Worm (Caenorhabditis elegans) whole organism, late embryonic: ENCODE results near the gene cct-1.

ENCODE experiments used
- C08G9.2 ChIP-seq: sonication (generic microtip); optimal IDR thresholded peaks from 2 replicates; lab custom pipeline; 2016; ENCODE audit warnings: mild to moderate bottlenecking, missing genetic modification characterization, moderate library complexity, missing compliant biosample characterization
- C38D4.7 ChIP-seq: fragments of 200-800 bp; sonication (Bioruptor generic); optimal IDR thresholded peaks from 2 replicates; lab custom pipeline; 2018; ENCODE audit warnings: mild to moderate bottlenecking, missing genetic modification characterization, moderate library complexity, missing compliant biosample characterization
- F13H6.1 ChIP-seq: sonication (generic microtip); optimal IDR thresholded peaks from 2 replicates; lab custom pipeline; 2016; ENCODE audit warnings: missing genetic modification characterization, missing compliant biosample characterization
- K02D7.2 ChIP-seq: sonication (generic microtip); optimal IDR thresholded peaks from 2 replicates; lab custom pipeline; 2017; ENCODE audit warnings: mild to moderate bottlenecking, missing genetic modification characterization, missing compliant biosample characterization
- K09A11.1 ChIP-seq: sonication (generic microtip); optimal IDR thresholded peaks from 2 replicates; lab custom pipeline; 2017; ENCODE audit warnings: antibody characterized with exemption, mild to moderate bottlenecking, missing genetic modification characterization, missing compliant biosample characterization; ENCODE audit not compliant: insufficient read depth
- T23F11.4 ChIP-seq: fragments of 200-800 bp; sonication (Bioruptor generic); optimal IDR thresholded peaks from 2 replicates; lab custom pipeline; 2018; ENCODE audit warnings: mild to moderate bottlenecking, missing genetic modification characterization, missing compliant biosample characterization
- Y22D7AL.16 ChIP-seq: sonication (generic microtip); optimal IDR thresholded peaks from 2 replicates; lab custom pipeline; 2016; ENCODE audit warnings: missing genetic modification characterization, missing compliant biosample characterization
- ceh-14 ChIP-seq: sonication (generic microtip); optimal IDR thresholded peaks from 2 replicates; lab custom pipeline; 2016; ENCODE audit warnings: missing genotype, missing genetic modification characterization, missing compliant biosample characterization
- ceh-18 ChIP-seq: sonication (generic microtip); optimal IDR thresholded peaks from 2 replicates; lab custom pipeline; 2016; ENCODE audit warnings: missing genetic modification characterization, missing compliant biosample characterization
- ceh-19 ChIP-seq: fragments of 200-800 bp; sonication (Bioruptor generic); optimal IDR thresholded peaks from 2 replicates; lab custom pipeline; 2018; ENCODE audit warnings: mild to moderate bottlenecking, missing genetic modification characterization, missing compliant biosample characterization
- ceh-2 ChIP-seq: sonication (generic microtip); optimal IDR thresholded peaks from 2 replicates; lab custom pipeline; 2016; ENCODE audit warnings: missing genotype, missing genetic modification characterization, missing compliant biosample characterization
- ceh-22 ChIP-seq: sonication (generic microtip); optimal IDR thresholded peaks from 2 replicates; lab custom pipeline; 2017; ENCODE audit warnings: missing biosample characterization, missing genetic modification characterization
- ceh-30 ChIP-seq: fragments of 150-350 bp; optimal IDR thresholded peaks from 2 replicates; lab custom pipeline; 2014; ENCODE audit warnings: missing biosample characterization, missing genetic modification characterization
- ceh-31 ChIP-seq: sonication (generic microtip); optimal IDR thresholded peaks from 2 replicates; lab custom pipeline; 2016; ENCODE audit warnings: missing genetic modification characterization, missing compliant biosample characterization
- ceh-34 ChIP-seq: sonication (generic microtip); optimal IDR thresholded peaks from 2 replicates; lab custom pipeline; 2016; ENCODE audit warnings: mild to moderate bottlenecking, missing genetic modification characterization, missing compliant biosample characterization
- ceh-6 ChIP-seq: fragments of 200-800 bp; sonication (Bioruptor generic); optimal IDR thresholded peaks from 2 replicates; lab custom pipeline; 2018; ENCODE audit warnings: mild to moderate bottlenecking, missing genetic modification characterization, missing compliant biosample characterization
- ceh-9 ChIP-seq: sonication (generic microtip); optimal IDR thresholded peaks from 2 replicates; lab custom pipeline; 2016; ENCODE audit warnings: mild to moderate bottlenecking, missing genetic modification characterization, inconsistent platforms, missing compliant biosample characterization
- dmd-4 ChIP-seq: sonication (generic microtip); optimal IDR thresholded peaks from 2 replicates; lab custom pipeline; 2016; ENCODE audit warnings: borderline replicate concordance, missing genetic modification characterization, missing compliant biosample characterization
- elt-2 ChIP-seq: sonication (generic microtip); optimal IDR thresholded peaks from 2 replicates; lab custom pipeline; 2016; ENCODE audit warnings: missing genetic modification reagents, missing genetic modification characterization, missing compliant biosample characterization
- elt-4 ChIP-seq: sonication (generic microtip); optimal IDR thresholded peaks from 2 replicates; lab custom pipeline; 2016; ENCODE audit warnings: missing genetic modification characterization, missing compliant biosample characterization
- ets-4 ChIP-seq: sonication (generic microtip); optimal IDR thresholded peaks from 2 replicates; lab custom pipeline; 2016; ENCODE audit warnings: missing genetic modification characterization, missing compliant biosample characterization
- fax-1 ChIP-seq: sonication (generic microtip); optimal IDR thresholded peaks from 2 replicates; lab custom pipeline; 2016; ENCODE audit warnings: missing genotype, missing genetic modification characterization, missing compliant biosample characterization
- fkh-10 ChIP-seq: fragments of 150-350 bp; optimal IDR thresholded peaks from 2 replicates; lab custom pipeline; 2014; ENCODE audit warnings: missing biosample characterization, missing genetic modification reagents, missing genetic modification characterization
- fkh-6 ChIP-seq: sonication (generic microtip); optimal IDR thresholded peaks from 2 replicates; lab custom pipeline; 2016; ENCODE audit warnings: missing genetic modification characterization, missing compliant biosample characterization
- gmeb-2 ChIP-seq: sonication (generic microtip); optimal IDR thresholded peaks from 2 replicates; lab custom pipeline; 2016; ENCODE audit warnings: missing genetic modification characterization, inconsistent platforms, missing compliant biosample characterization
- hlh-13 ChIP-seq: fragments of 200-800 bp; sonication (Bioruptor generic); optimal IDR thresholded peaks from 2 replicates; lab custom pipeline; 2018; ENCODE audit warnings: mild to moderate bottlenecking, missing genetic modification characterization, missing compliant biosample characterization
- hlh-15 ChIP-seq: sonication (generic microtip); optimal IDR thresholded peaks from 2 replicates; lab custom pipeline; 2016; ENCODE audit warnings: missing genetic modification characterization, missing compliant biosample characterization
- hlh-6 ChIP-seq: sonication (generic microtip); optimal IDR thresholded peaks from 2 replicates; lab custom pipeline; 2016; ENCODE audit warnings: missing genotype, missing genetic modification characterization, missing compliant biosample characterization
- hlh-8 ChIP-seq: sonication (generic microtip); optimal IDR thresholded peaks from 2 replicates; lab custom pipeline; 2016; ENCODE audit warnings: missing genotype, missing genetic modification characterization, missing compliant biosample characterization
- lin-11 ChIP-seq: fragments of 200-800 bp; sonication (Bioruptor generic); optimal IDR thresholded peaks from 2 replicates; lab custom pipeline; 2018; ENCODE audit warnings: mild to moderate bottlenecking, missing genetic modification characterization, missing compliant biosample characterization
- madf-2 ChIP-seq: sonication (generic microtip); optimal IDR thresholded peaks from 2 replicates; lab custom pipeline; 2017; ENCODE audit warnings: missing genetic modification characterization, missing compliant biosample characterization
- mec-3 ChIP-seq: sonication (generic microtip); optimal IDR thresholded peaks from 2 replicates; lab custom pipeline; 2016; ENCODE audit warnings: borderline replicate concordance, missing genetic modification characterization, missing compliant biosample characterization
- nhr-11 ChIP-seq: fragments of 150-350 bp; optimal IDR thresholded peaks from 2 replicates; lab custom pipeline; 2014; ENCODE audit warnings: missing biosample characterization, missing genetic modification characterization
- npax-4 ChIP-seq: sonication (generic microtip); optimal IDR thresholded peaks from 2 replicates; lab custom pipeline; 2016; ENCODE audit warnings: missing genetic modification characterization, missing compliant biosample characterization
- pag-3 ChIP-seq: sonication (generic microtip); optimal IDR thresholded peaks from 2 replicates; lab custom pipeline; 2016; ENCODE audit warnings: missing compliant biosample characterization, missing genetic modification characterization, borderline replicate concordance
- pax-1 ChIP-seq: fragments of 150-350 bp; optimal IDR thresholded peaks from 2 replicates; lab custom pipeline; 2014; ENCODE audit warnings: missing biosample characterization, missing genetic modification characterization
- pha-2 ChIP-seq: sonication (generic microtip); optimal IDR thresholded peaks from 2 replicates; lab custom pipeline; 2017; ENCODE audit warnings: mild to moderate bottlenecking, missing genetic modification characterization, missing compliant biosample characterization
- pqm-1 ChIP-seq: sonication (generic microtip); optimal IDR thresholded peaks from 2 replicates; lab custom pipeline; 2016; ENCODE audit warnings: missing genetic modification characterization, missing compliant biosample characterization
- ref-2 ChIP-seq: sonication (generic microtip); optimal IDR thresholded peaks from 2 replicates; lab custom pipeline; 2016; ENCODE audit warnings: missing genetic modification characterization, missing compliant biosample characterization
- rnt-1 ChIP-seq: sonication (generic microtip); optimal IDR thresholded peaks from 2 replicates; lab custom pipeline; 2016; ENCODE audit warnings: missing genetic modification characterization, missing compliant biosample characterization
- sdc-2 ChIP-seq: sonication (generic microtip); optimal IDR thresholded peaks from 2 replicates; lab custom pipeline; 2016; ENCODE audit warnings: missing genotype, missing genetic modification characterization, missing compliant biosample characterization
- tbx-2 ChIP-seq: sonication (generic microtip); optimal IDR thresholded peaks from 2 replicates; lab custom pipeline; 2016; ENCODE audit warnings: missing genetic modification characterization, missing compliant biosample characterization
- tbx-7 ChIP-seq: sonication (generic microtip); optimal IDR thresholded peaks from 2 replicates; lab custom pipeline; 2016; ENCODE audit warnings: missing genotype, missing genetic modification characterization, missing compliant biosample characterization
- unc-42 ChIP-seq: sonication (generic microtip); optimal IDR thresholded peaks from 2 replicates; lab custom pipeline; 2016; ENCODE audit warnings: missing genotype, missing genetic modification characterization, missing compliant biosample characterization
- ztf-16 ChIP-seq: sonication (generic microtip); optimal IDR thresholded peaks from 2 replicates; lab custom pipeline; 2017; ENCODE audit warnings: missing genetic modification characterization, missing compliant biosample characterization

cct-1 gene

ce11 chrII:8185016-8185493 is at the start of gene cct-1, which contains the start of gene mig-5 (continued):
- TF ChIP-seq pha-2, result no peak
- TF ChIP-seq hlh-6, result no peak
- peak; percentile 12 for TF ChIP-seq ets-4 (tag; lab: Kevin White, UChicago)
- TF ChIP-seq hlh-15 (tag; lab: Kevin White, UChicago), result no peak
- peak; percentile 70 for TF ChIP-seq ref-2 (tag; lab: Kevin White, UChicago)
- TF ChIP-seq pax-1 (tag; lab: Kevin White, UChicago), result peak; percentile 82
- TF ChIP-seq K09A11.1 (tag; lab: Kevin White, UChicago), result peak; percentile 0
- TF ChIP-seq elt-2 (tag; lab: Kevin White, UChicago), result peak; percentile 59
- peak; percentile 35 for TF ChIP-seq ceh-19 (GFP tag; lab: Kevin White, UChicago)
- no peak for TF ChIP-seq nhr-11
- no peak for TF ChIP-seq elt-4 (tag; lab: Kevin White, UChicago)
- no peak for TF ChIP-seq ceh-6 (GFP tag; lab: Kevin White, UChicago)
- TF ChIP-seq hlh-8 (tag; lab: Kevin White, UChicago), result peak; percentile 60
- TF ChIP-seq ceh-9 (tag; lab: Kevin White, UChicago), result no peak
- TF ChIP-seq C38D4.7 (GFP tag; lab: Kevin White, UChicago), result no peak
- TF ChIP-seq npax-4 (tag; lab: Kevin White, UChicago), result no peak

ce11 chrII:8135953-8136352 is 49.3 kb upstream of the cct-1 start:
- TF ChIP-seq fkh-6 (tag; lab: Kevin White, UChicago), result no peak
- no peak for TF ChIP-seq rnt-1 (tag; lab: Kevin White, UChicago)
- TF ChIP-seq ceh-18 (tag; lab: Kevin White, UChicago), result no peak
- no peak for TF ChIP-seq C38D4.7 (GFP tag; lab: Kevin White, UChicago)
- TF ChIP-seq ceh-6 (GFP tag; lab: Kevin White, UChicago), result no peak
- TF ChIP-seq Y22D7AL.16 (tag; lab: Kevin White, UChicago), result no peak
- no peak for TF ChIP-seq ceh-2 (tag; lab: Kevin White, UChicago)
- TF ChIP-seq ceh-9 (tag; lab: Kevin White, UChicago), result no peak
- no peak for TF ChIP-seq nhr-11
- no peak for TF ChIP-seq tbx-2
- TF ChIP-seq lin-11 (tag; lab: Kevin White, UChicago), result no peak
- no peak for TF ChIP-seq ref-2 (tag; lab: Kevin White, UChicago)
- TF ChIP-seq ceh-30 (tag; lab: Kevin White, UChicago), result no peak
- no peak for TF ChIP-seq fkh-10 (GFP tag; lab: Kevin White, UChicago)
- TF ChIP-seq madf-2 (tag; lab: Kevin White, UChicago), result no peak
- TF ChIP-seq ceh-22 (tag; lab: Kevin White, UChicago), result no peak
- TF ChIP-seq dmd-4 (tag; lab: Kevin White, UChicago), result no peak
- no peak for TF ChIP-seq F13H6.1 (tag; lab: Kevin White, UChicago)

DNA sequence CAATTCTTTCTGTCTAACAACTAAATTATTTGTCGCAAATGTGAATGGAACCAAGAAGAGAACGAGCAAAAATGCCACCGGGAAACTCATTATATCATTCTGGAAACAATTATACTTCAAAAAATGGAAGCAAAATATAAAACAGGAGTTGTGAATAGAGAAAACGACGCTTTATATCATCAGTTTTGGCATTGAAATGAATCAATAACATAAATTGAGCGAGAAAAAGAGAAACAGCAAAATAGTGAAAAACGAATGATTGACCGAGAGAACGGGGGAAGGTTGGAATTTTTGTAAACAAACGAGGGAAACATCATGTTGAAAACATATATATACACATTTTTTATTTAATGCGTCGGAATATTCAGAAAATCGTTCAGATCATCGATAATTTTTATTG is 48.4 kb upstream of the cct-1 start, which contains the start of gene ctns-1:
TSS of gene ctns-1 (minus strand) at position 101 of the 400 bp plus-strand sequence.
- no peak for TF ChIP-seq pag-3 (tag; lab: Kevin White, UChicago)
- no peak for TF ChIP-seq lin-11 (tag; lab: Kevin White, UChicago)
- TF ChIP-seq K02D7.2, result no peak
- no peak for TF ChIP-seq pax-1 (tag; lab: Kevin White, UChicago)
- TF ChIP-seq gmeb-2 (tag; lab: Kevin White, UChicago), result no peak
- no peak for TF ChIP-seq fkh-6 (tag; lab: Kevin White, UChicago)
- no peak for TF ChIP-seq npax-4 (tag; lab: Kevin White, UChicago)
- TF ChIP-seq T23F11.4 (GFP tag; lab: Kevin White, UChicago), result no peak
- TF ChIP-seq ceh-6 (GFP tag; lab: Kevin White, UChicago), result no peak
- TF ChIP-seq hlh-13, result no peak
- TF ChIP-seq ceh-34 (tag; lab: Kevin White, UChicago), result no peak
- TF ChIP-seq, all 69 proteins: peak for 0

ce11 chrII:8137379-8137778 is 47.9 kb upstream of the cct-1 start:
- peak; percentile 59 for TF ChIP-seq elt-2 (tag; lab: Kevin White, UChicago)
- peak; percentile 93 for TF ChIP-seq ceh-31 (tag; lab: Kevin White, UChicago)
- peak; percentile 87 for TF ChIP-seq tbx-2
- TF ChIP-seq ztf-16, result peak; percentile 28
- no peak for TF ChIP-seq elt-4 (tag; lab: Kevin White, UChicago)
- peak; percentile 81 for TF ChIP-seq ceh-2 (tag; lab: Kevin White, UChicago)
- TF ChIP-seq pha-2, result no peak
- TF ChIP-seq pqm-1 (tag; lab: Kevin White, UChicago), result peak; percentile 68
- peak; percentile 72 for TF ChIP-seq ceh-14 (tag; lab: Kevin White, UChicago)
- TF ChIP-seq tbx-7, result peak; percentile 77
- peak; percentile 64 for TF ChIP-seq rnt-1 (tag; lab: Kevin White, UChicago)
- TF ChIP-seq ceh-34 (tag; lab: Kevin White, UChicago), result peak; percentile 19
- TF ChIP-seq sdc-2 (tag; lab: Kevin White, UChicago), result no peak
- TF ChIP-seq mec-3 (tag; lab: Kevin White, UChicago), result peak; percentile 71
- no peak for TF ChIP-seq hlh-13
- TF ChIP-seq unc-42, result peak; percentile 42
- TF ChIP-seq C08G9.2 (tag; lab: Kevin White, UChicago), result peak; percentile 86
- TF ChIP-seq fax-1 (tag; lab: Kevin White, UChicago), result peak; percentile 83
